Worm (Caenorhabditis elegans) whole organism, young adult: ENCODE results near the gene srd-12.

Source experiments
- B0019.2 ChIP-seq: fragments of 200-800 bp; sonication (Bioruptor generic); conservative IDR thresholded peaks from 2 replicates; pipeline ENCODE4 v1.3.6; 2022; ENCODE audit warnings: missing genetic modification reagents, missing genetic modification characterization, missing compliant biosample characterization
- B0261.1 ChIP-seq: sonication (generic microtip); optimal IDR thresholded peaks from 2 replicates; lab custom pipeline; 2016; ENCODE audit warnings: mild to moderate bottlenecking, missing genetic modification characterization, moderate library complexity, missing compliant biosample characterization
- F55B11.4 ChIP-seq: sonication (generic microtip); optimal IDR thresholded peaks from 2 replicates; lab custom pipeline; 2016; ENCODE audit warnings: missing compliant biosample characterization, missing genetic modification characterization, borderline replicate concordance; ENCODE audit not compliant: insufficient read depth
- ZK185.1 ChIP-seq: sonication (generic microtip); optimal IDR thresholded peaks from 2 replicates; lab custom pipeline; 2016; ENCODE audit warnings: mild to moderate bottlenecking, missing genetic modification characterization, missing compliant biosample characterization; ENCODE audit not compliant: poor library complexity, severe bottlenecking
- ets-4 ChIP-seq: fragments of 200-800 bp; sonication (Bioruptor generic); optimal IDR thresholded peaks from 2 replicates; lab custom pipeline; 2018; ENCODE audit warnings: mild to moderate bottlenecking, missing genetic modification characterization, missing compliant biosample characterization
- nfya-2 ChIP-seq: fragments of 200-800 bp; sonication (Bioruptor generic); IDR thresholded peaks from 2 replicates; pipeline ENCODE4 v1.3.6; 2022; ENCODE audit warnings: missing genetic modification reagents, missing genetic modification characterization, missing compliant biosample characterization
- nhr-90 ChIP-seq: sonication (generic microtip); optimal IDR thresholded peaks from 2 replicates; lab custom pipeline; 2016; ENCODE audit warnings: missing genotype, mild to moderate bottlenecking, missing genetic modification characterization, missing compliant biosample characterization
- sea-2 ChIP-seq: fragments of 200-800 bp; sonication (Bioruptor generic); IDR thresholded peaks from 2 replicates; pipeline ENCODE4 v1.3.6; 2022; ENCODE audit warnings: missing genetic modification characterization, missing compliant biosample characterization
- snpc-3.4 ChIP-seq: sonication (generic microtip); optimal IDR thresholded peaks from 2 replicates; lab custom pipeline; 2017; ENCODE audit warnings: missing genetic modification characterization, mild to moderate bottlenecking, missing compliant biosample characterization, antibody characterized with exemption, moderate library complexity, missing genotype, missing genetic modification reagents

- TF ChIP-seq nhr-90 (tag; lab: Kevin White, UChicago), result no peak
- no peak for TF ChIP-seq F55B11.4 (tag; lab: Kevin White, UChicago)
- no peak for TF ChIP-seq B0019.2
- TF ChIP-seq ets-4 (GFP tag; lab: Kevin White, UChicago), result no peak
- no peak for TF ChIP-seq ZK185.1 (tag; lab: Kevin White, UChicago)
- no peak for TF ChIP-seq snpc-3.4 (tag; lab: Kevin White, UChicago)
- no peak for TF ChIP-seq sea-2 (GFP tag; lab: Robert Waterston, UW)
- no peak for TF ChIP-seq B0261.1 (tag; lab: Kevin White, UChicago)
- no peak for TF ChIP-seq nfya-2 (GFP tag; lab: Robert Waterston, UW)
These were observed 28.8 kb upstream of the srd-12 start for ce11 chrIV:5658897-5659296.
